Worm (Caenorhabditis elegans) whole organism, young adult: ENCODE measurements around the gene ZK228.13.

Experiments used
- C06A6.2 ChIP-seq: fragments of 200-800 bp; sonication (Bioruptor generic); conservative IDR thresholded peaks from 2 replicates; pipeline ENCODE4 v1.3.6; 2022; ENCODE audit warnings: missing genetic modification characterization, missing compliant biosample characterization
- F49E8.2 ChIP-seq: sonication (generic microtip); optimal IDR thresholded peaks from 3 replicates; lab custom pipeline; 2017; ENCODE audit warnings: missing genetic modification characterization, mild to moderate bottlenecking, missing compliant biosample characterization, antibody characterized with exemption, moderate library complexity; ENCODE audit not compliant: insufficient read depth
- F52B5.7 ChIP-seq: sonication (generic microtip); optimal IDR thresholded peaks from 2 replicates; lab custom pipeline; 2016; ENCODE audit warnings: mild to moderate bottlenecking, missing genetic modification characterization, missing compliant biosample characterization
- bed-1 ChIP-seq: fragments of 200-800 bp; sonication (Bioruptor generic); IDR thresholded peaks from 2 replicates; pipeline ENCODE4 v1.3.6; 2022; ENCODE audit warnings: missing genetic modification reagents, missing genetic modification characterization, missing compliant biosample characterization
- ceh-100 ChIP-seq: fragments of 200-800 bp; sonication (Bioruptor generic); IDR thresholded peaks from 2 replicates; pipeline ENCODE4 v1.3.6; 2022; ENCODE audit warnings: missing genetic modification reagents, missing genetic modification characterization, missing compliant biosample characterization
- dpl-1 ChIP-seq: fragments of 150-350 bp; optimal IDR thresholded peaks from 2 replicates; lab custom pipeline; 2014; ENCODE audit warnings: missing biosample characterization, missing genetic modification reagents, missing genetic modification characterization
- lin-35 ChIP-seq, 3 experiments: fragments of 150-350 bp in 2 of 3; sonication (generic microtip) in 1 of 3; optimal IDR thresholded peaks; 2 replicates each; lab custom pipeline; 2014 to 2018; ENCODE audit warnings: missing biosample characterization in 3 of 3, missing genetic modification characterization in 3 of 3, missing genetic modification reagents in 3 of 3
- mes-4 ChIP-seq: sonication (generic microtip); optimal IDR thresholded peaks from 2 replicates; lab custom pipeline; 2016; ENCODE audit warnings: missing genotype, missing genetic modification characterization, missing compliant biosample characterization
- pha-4 ChIP-seq: fragments of 150-350 bp; sonication (generic microtip); optimal IDR thresholded peaks from 2 replicates; lab custom pipeline; 2014; ENCODE audit warnings: missing biosample characterization, missing genetic modification reagents, missing genetic modification characterization
- snpc-1.1 ChIP-seq: sonication (generic microtip); optimal IDR thresholded peaks from 2 replicates; lab custom pipeline; 2017; ENCODE audit warnings: missing genetic modification characterization, mild to moderate bottlenecking, missing compliant biosample characterization, antibody characterized with exemption, moderate library complexity, missing genotype, missing genetic modification reagents; ENCODE audit not compliant: insufficient read depth
- tbx-9 ChIP-seq: sonication (generic microtip); optimal IDR thresholded peaks from 2 replicates; lab custom pipeline; 2016; ENCODE audit warnings: borderline replicate concordance, missing genetic modification characterization, inconsistent platforms, missing compliant biosample characterization
- tlf-1 ChIP-seq: fragments of 200-800 bp; sonication (Bioruptor generic); optimal IDR thresholded peaks from 2 replicates; lab custom pipeline; 2018; ENCODE audit warnings: mild to moderate bottlenecking, missing genetic modification characterization, missing compliant biosample characterization
- unc-130 ChIP-seq: sonication (generic microtip); optimal IDR thresholded peaks from 2 replicates; lab custom pipeline; 2016; ENCODE audit warnings: missing genetic modification reagents, missing genetic modification characterization, missing compliant biosample characterization
- unc-62 ChIP-seq: fragments of 150-350 bp; optimal IDR thresholded peaks from 2 replicates; lab custom pipeline; 2014; ENCODE audit warnings: missing biosample characterization, missing genetic modification reagents, missing genetic modification characterization

DNA sequence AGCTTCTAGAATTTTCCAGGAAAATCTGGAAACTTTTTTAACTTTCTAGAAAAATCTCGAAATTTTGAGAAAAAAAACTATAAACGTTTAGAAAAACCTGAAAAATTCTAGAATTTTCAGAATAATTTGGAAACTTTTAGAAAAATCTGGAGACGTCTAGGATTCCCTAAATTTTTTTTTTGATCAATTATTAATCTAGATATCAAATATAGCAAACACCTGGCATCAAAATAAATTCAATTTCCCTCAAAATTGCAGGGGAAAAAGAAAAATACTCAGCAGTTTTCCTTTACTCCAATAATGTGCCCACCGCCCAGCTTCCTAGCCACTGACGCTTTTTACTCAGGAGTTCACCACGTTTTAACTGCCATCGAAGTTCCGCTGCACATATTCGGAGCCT lies 6.2 kb upstream of the ZK228.13 start, which contains the start of gene srh-181:
- TF ChIP-seq lin-35 (GFP tag; optimal IDR thresholded peaks at IDR 0.05; lab: Kevin White, UChicago) (no peak), mes-4 (tag; lab: Kevin White, UChicago) (no peak), dpl-1 (GFP tag; lab: Kevin White, UChicago) (no peak), unc-130 (GFP tag; lab: Kevin White, UChicago) (no peak), unc-62 (no peak), ceh-100 (GFP tag; lab: Robert Waterston, UW) (no peak), bed-1 (GFP tag; lab: Robert Waterston, UW) (no peak), F49E8.2 (no peak), C06A6.2 (no peak), snpc-1.1 (tag; lab: Kevin White, UChicago) (no peak), pha-4 (no peak), tbx-9 (no peak), tlf-1 (no peak), F52B5.7 (tag; lab: Kevin White, UChicago) (no peak)
